Worm (Caenorhabditis elegans) whole organism, L2 larva: ENCODE data around the gene chil-1.

ENCODE experiments used
- skn-1 ChIP-seq: sonication (generic microtip); optimal IDR thresholded peaks from 2 replicates; lab custom pipeline; 2017; ENCODE audit warnings: missing biosample characterization, missing genetic modification characterization
- ztf-4 ChIP-seq: fragments of 150-350 bp; optimal IDR thresholded peaks from 2 replicates; lab custom pipeline; 2014; ENCODE audit warnings: missing biosample characterization, missing genetic modification characterization

ce11 chrII:9914999-9915398, 48.7 kb upstream of the chil-1 start, which contains the start of gene F26C11.3:
- TF ChIP-seq ztf-4 (tag; lab: Kevin White, UChicago), result no peak
- TF ChIP-seq skn-1 (tag; lab: Kevin White, UChicago), result no peak
